Fruit fly (Drosophila melanogaster) whole organism, embryonic: ENCODE results near the gene CG42305.
A peak's percentile ranks its signal among the peaks of the same experiment; 100 is the strongest.

Source experiments
- Asciz ChIP-seq: fragments of 200-800 bp; sonication (Bioruptor generic); optimal IDR thresholded peaks from 2 replicates; lab custom pipeline; 2017; ENCODE audit warnings: missing biosample characterization, mild to moderate bottlenecking, missing genetic modification characterization, missing genetic modification reagents
- Atf-2 ChIP-seq: fragments of 200-800 bp; sonication (Bioruptor generic); optimal IDR thresholded peaks from 2 replicates; lab custom pipeline; 2016; ENCODE audit warnings: missing biosample characterization, missing genetic modification characterization
- CG10209 ChIP-seq: fragments of 200-800 bp; sonication (Bioruptor generic); optimal IDR thresholded peaks from 3 replicates; lab custom pipeline; 2017; ENCODE audit warnings: missing biosample characterization, mild to moderate bottlenecking, missing genetic modification characterization, missing genetic modification reagents
- CG10366 ChIP-seq: fragments of 200-800 bp; sonication (Bioruptor generic); IDR thresholded peaks from 2 replicates; pipeline ENCODE4 v1.3.6; 2022; ENCODE audit warnings: missing biosample characterization, missing genetic modification characterization
- CG10565 ChIP-seq: fragments of 200-800 bp; sonication (Bioruptor generic); optimal IDR thresholded peaks from 3 replicates; lab custom pipeline; 2016; ENCODE audit warnings: missing biosample characterization, mild to moderate bottlenecking, missing genetic modification characterization
- CG11093 ChIP-seq: fragments of 200-800 bp; sonication (Bioruptor generic); IDR thresholded peaks from 3 replicates; pipeline ENCODE4 v1.3.6; 2022; ENCODE audit warnings: missing biosample characterization, missing genetic modification characterization
- CG12219 ChIP-seq: fragments of 200-800 bp; sonication (Bioruptor generic); optimal IDR thresholded peaks from 3 replicates; lab custom pipeline; 2018; ENCODE audit warnings: missing biosample characterization, mild to moderate bottlenecking, missing genetic modification characterization
- CG14860 ChIP-seq: fragments of 200-800 bp; sonication (Bioruptor generic); IDR thresholded peaks from 3 replicates; pipeline ENCODE4 v1.3.6; 2022; ENCODE audit warnings: missing biosample characterization, missing genetic modification characterization; ENCODE audit not compliant: partially characterized antibody
- CG17361 ChIP-seq: fragments of 200-800 bp; sonication (Bioruptor generic); IDR thresholded peaks from 3 replicates; pipeline ENCODE4 v1.3.6; 2022; ENCODE audit warnings: missing biosample characterization, missing genetic modification characterization
- CG17912 ChIP-seq: fragments of 200-800 bp; sonication (Bioruptor generic); optimal IDR thresholded peaks from 2 replicates; lab custom pipeline; 2018; ENCODE audit warnings: missing biosample characterization, mild to moderate bottlenecking, missing genetic modification characterization
- CG1792 ChIP-seq: fragments of 200-800 bp; sonication (Bioruptor generic); optimal IDR thresholded peaks from 2 replicates; lab custom pipeline; 2016; ENCODE audit warnings: missing biosample characterization, missing genetic modification characterization
- CG2116 ChIP-seq: fragments of 200-800 bp; sonication (Bioruptor generic); optimal IDR thresholded peaks from 3 replicates; lab custom pipeline; 2018; ENCODE audit warnings: missing biosample characterization, mild to moderate bottlenecking, missing genetic modification characterization
- CG2875 ChIP-seq: fragments of 200-800 bp; sonication (Bioruptor generic); optimal IDR thresholded peaks from 2 replicates; lab custom pipeline; 2017; ENCODE audit warnings: missing biosample characterization, mild to moderate bottlenecking, missing genetic modification characterization, missing genetic modification reagents
- CG30431 ChIP-seq: fragments of 200-800 bp; sonication (Bioruptor generic); optimal IDR thresholded peaks from 2 replicates; lab custom pipeline; 2017; ENCODE audit warnings: missing biosample characterization, missing genetic modification characterization
- CG34224 ChIP-seq: fragments of 200-800 bp; sonication (Bioruptor generic); IDR thresholded peaks from 3 replicates; pipeline ENCODE4 v1.3.6; 2022; ENCODE audit warnings: missing biosample characterization, missing genetic modification characterization; ENCODE audit not compliant: partially characterized antibody
- CG34376 ChIP-seq: fragments of 200-800 bp; sonication (Bioruptor generic); optimal IDR thresholded peaks from 2 replicates; lab custom pipeline; 2018; ENCODE audit warnings: missing biosample characterization, mild to moderate bottlenecking, missing genetic modification characterization
- CG4360 ChIP-seq: fragments of 200-800 bp; sonication (Bioruptor generic); IDR thresholded peaks from 2 replicates; pipeline ENCODE4 v1.3.6; 2022; ENCODE audit warnings: missing biosample characterization, missing genetic modification characterization
- CG6791 ChIP-seq: fragments of 200-800 bp; sonication (Bioruptor generic); IDR thresholded peaks from 3 replicates; pipeline ENCODE4 v1.3.6; 2022; ENCODE audit warnings: missing biosample characterization, missing genetic modification characterization; ENCODE audit not compliant: partially characterized antibody
- CG9609 ChIP-seq: fragments of 200-800 bp; sonication (Bioruptor generic); optimal IDR thresholded peaks from 3 replicates; lab custom pipeline; 2016; ENCODE audit warnings: missing biosample characterization, missing genetic modification characterization
- Camta ChIP-seq: fragments of 200-800 bp; sonication (Bioruptor generic); optimal IDR thresholded peaks from 2 replicates; lab custom pipeline; 2016; ENCODE audit warnings: missing biosample characterization, missing genetic modification characterization
- CrebB ChIP-seq: fragments of 200-800 bp; sonication (Bioruptor generic); optimal IDR thresholded peaks from 3 replicates; lab custom pipeline; 2018; ENCODE audit warnings: missing biosample characterization, mild to moderate bottlenecking, missing genetic modification characterization
- Drgx ChIP-seq: fragments of 200-800 bp; sonication (Bioruptor generic); IDR thresholded peaks from 2 replicates; pipeline ENCODE4 v1.3.6; 2022; ENCODE audit warnings: missing biosample characterization, missing genetic modification characterization
- E2f1 ChIP-seq: fragments of 200-800 bp; sonication (Bioruptor generic); IDR thresholded peaks from 2 replicates; pipeline ENCODE4 v1.3.6; 2022; ENCODE audit warnings: missing biosample characterization, missing genetic modification characterization
- HLH3B ChIP-seq: fragments of 200-800 bp; sonication (Bioruptor generic); IDR thresholded peaks from 2 replicates; pipeline ENCODE4 v1.3.6; 2022; ENCODE audit warnings: missing biosample characterization, missing genetic modification characterization
- HLH54F ChIP-seq: fragments of 200-800 bp; sonication (Bioruptor generic); optimal IDR thresholded peaks from 3 replicates; lab custom pipeline; 2016; ENCODE audit warnings: missing biosample characterization, missing genetic modification characterization
- HmgD ChIP-seq: fragments of 200-800 bp; sonication (Bioruptor generic); optimal IDR thresholded peaks from 3 replicates; lab custom pipeline; 2016; ENCODE audit warnings: missing biosample characterization, missing genetic modification characterization
- Hr39 ChIP-seq: fragments of >200 bp; optimal IDR thresholded peaks from 2 replicates; lab custom pipeline; 2017
- Lim3 ChIP-seq: fragments of 200-800 bp; sonication (Bioruptor generic); IDR thresholded peaks from 2 replicates; pipeline ENCODE4 v1.3.6; 2022; ENCODE audit warnings: missing biosample characterization, missing genetic modification characterization
- Lpt ChIP-seq: fragments of >200 bp; optimal IDR thresholded peaks from 2 replicates; lab custom pipeline; 2018; ENCODE audit warnings: missing biosample characterization, missing genetic modification characterization
- Med ChIP-seq: fragments of 200-800 bp; sonication (Bioruptor generic); peaks from one replicate; lab custom pipeline; 2016; ENCODE audit warnings: missing biosample characterization, missing genetic modification characterization, mild to moderate bottlenecking, inconsistent platforms, moderate library complexity
- Myb ChIP-seq: fragments of 200-800 bp; sonication (Bioruptor generic); optimal IDR thresholded peaks from 2 replicates; lab custom pipeline; 2016; ENCODE audit warnings: missing biosample characterization, missing genetic modification characterization
- Usf ChIP-seq: fragments of 200-800 bp; sonication (Bioruptor generic); optimal IDR thresholded peaks from 2 replicates; lab custom pipeline; 2017; ENCODE audit warnings: missing genotype, missing biosample characterization, missing genetic modification characterization
- ase ChIP-seq: fragments of 200-800 bp; sonication (Bioruptor generic); IDR thresholded peaks from 3 replicates; pipeline ENCODE4 v1.3.6; 2022; ENCODE audit warnings: missing biosample characterization, missing genetic modification characterization
- bowl ChIP-seq: fragments of 200-800 bp; sonication (Bioruptor generic); IDR thresholded peaks from 2 replicates; pipeline ENCODE4 v1.3.6; 2022; ENCODE audit warnings: missing biosample characterization, missing genetic modification characterization
- btn ChIP-seq: fragments of 200-800 bp; sonication (Bioruptor generic); optimal IDR thresholded peaks from 2 replicates; lab custom pipeline; 2016; ENCODE audit warnings: missing biosample characterization, missing genetic modification characterization
- dan ChIP-seq: fragments of 200-800 bp; sonication (Bioruptor generic); IDR thresholded peaks from 2 replicates; pipeline ENCODE4 v1.3.6; 2022; ENCODE audit warnings: missing biosample characterization, missing genetic modification characterization
- ems ChIP-seq: fragments of 200-800 bp; sonication (Bioruptor generic); optimal IDR thresholded peaks from 3 replicates; lab custom pipeline; 2016; ENCODE audit warnings: missing biosample characterization, missing genetic modification characterization
- gce ChIP-seq: fragments of 200-800 bp; sonication (Bioruptor generic); IDR thresholded peaks from 3 replicates; pipeline ENCODE4 v1.3.6; 2022; ENCODE audit warnings: missing biosample characterization, missing genetic modification characterization
- grn ChIP-seq: fragments of 200-800 bp; sonication (Bioruptor generic); optimal IDR thresholded peaks from 3 replicates; lab custom pipeline; 2017; ENCODE audit warnings: missing biosample characterization, missing genetic modification characterization
- jigr1 ChIP-seq: fragments of 200-800 bp; sonication (Bioruptor generic); IDR thresholded peaks from 3 replicates; pipeline ENCODE4 v1.3.6; 2022; ENCODE audit warnings: missing biosample characterization, missing genetic modification characterization
- jing ChIP-seq: fragments of 200-800 bp; sonication (Bioruptor generic); optimal IDR thresholded peaks from 2 replicates; lab custom pipeline; 2018; ENCODE audit warnings: missing biosample characterization, mild to moderate bottlenecking, missing genetic modification characterization
- lbe ChIP-seq: fragments of 200-800 bp; sonication (Bioruptor generic); optimal IDR thresholded peaks from 2 replicates; lab custom pipeline; 2016; ENCODE audit warnings: missing biosample characterization, mild to moderate bottlenecking, missing genetic modification characterization
- pan ChIP-seq, 4 experiments: fragments of >200 bp in 3 of 4; fragments of 200-800 bp in 1 of 4; sonication (Bioruptor generic) in 1 of 4; optimal IDR thresholded peaks in 3 of 4; IDR thresholded peaks in 1 of 4; 2 replicates each; pipeline versions ENCODE4 v1.3.6 to Lab custom; 2017 to 2022; ENCODE audit warnings: missing biosample characterization in 2 of 4, missing genetic modification characterization in 2 of 4, mixed read lengths in 1 of 4
- phol ChIP-seq: fragments of 200-800 bp; sonication (Bioruptor generic); optimal IDR thresholded peaks from 3 replicates; lab custom pipeline; 2018; ENCODE audit warnings: missing biosample characterization, mild to moderate bottlenecking, missing genetic modification characterization, moderate library complexity
- pzg ChIP-seq: fragments of 200-800 bp; sonication (Bioruptor generic); optimal IDR thresholded peaks from 3 replicates; lab custom pipeline; 2018; ENCODE audit warnings: missing biosample characterization, mild to moderate bottlenecking, missing genetic modification characterization, moderate library complexity
- shn ChIP-seq: fragments of 200-800 bp; sonication (Bioruptor generic); optimal IDR thresholded peaks from 3 replicates; lab custom pipeline; 2016; ENCODE audit warnings: missing biosample characterization, missing genetic modification characterization
- sr ChIP-seq: fragments of 200-800 bp; sonication (Bioruptor generic); IDR thresholded peaks from 3 replicates; pipeline ENCODE4 v1.3.6; 2022; ENCODE audit warnings: missing biosample characterization, missing genetic modification characterization
- trem ChIP-seq: fragments of 200-800 bp; optimal IDR thresholded peaks from 3 replicates; lab custom pipeline; 2019; ENCODE audit warnings: missing biosample characterization, mild to moderate bottlenecking, missing genetic modification characterization, moderate library complexity
- zen2 ChIP-seq: fragments of 200-800 bp; sonication (Bioruptor generic); IDR thresholded peaks from 3 replicates; pipeline ENCODE4 v1.3.6; 2022; ENCODE audit warnings: missing biosample characterization, missing genetic modification characterization; ENCODE audit not compliant: partially characterized antibody
- zfh1 ChIP-seq: fragments of 200-800 bp; sonication (Bioruptor generic); IDR thresholded peaks from 3 replicates; pipeline ENCODE4 v1.3.6; 2022; ENCODE audit warnings: missing biosample characterization, missing genetic modification characterization

The CG42305 gene

DNA sequence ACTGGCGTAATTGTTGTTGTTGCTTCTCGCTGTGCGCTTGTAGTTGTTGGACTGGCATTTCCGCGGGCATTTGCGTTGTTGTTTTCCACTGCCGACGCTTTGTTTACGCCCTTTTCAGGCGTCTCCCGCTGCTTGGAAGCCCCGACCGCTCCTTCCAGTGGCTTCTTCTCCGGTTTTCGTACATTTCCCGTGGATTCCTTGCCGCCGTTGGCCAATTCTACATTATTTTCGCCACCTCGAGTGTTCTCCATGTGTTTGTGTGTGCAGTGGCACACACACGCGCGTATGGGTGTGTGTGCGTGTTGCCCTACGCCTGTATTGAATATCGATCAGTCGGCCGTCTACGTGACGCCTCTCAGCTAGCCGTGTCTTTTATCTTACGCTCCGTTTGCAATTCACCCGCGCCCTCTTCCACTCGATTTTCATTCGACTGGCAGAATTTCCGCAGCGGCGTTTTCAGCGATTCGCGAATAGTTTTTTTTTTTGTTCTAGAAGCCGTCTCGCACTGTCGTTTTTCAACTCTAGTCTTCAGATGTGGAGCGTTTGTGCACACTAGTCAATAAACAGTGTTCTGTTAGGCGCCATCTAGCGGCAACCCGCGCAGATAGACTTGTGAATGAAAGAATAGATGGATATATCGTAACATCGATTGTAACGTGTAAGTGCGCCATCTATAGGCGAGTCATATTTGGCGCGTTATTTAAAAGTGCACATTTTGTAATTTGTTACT, 26.9 kb downstream of the CG42305 start, which contains the start of gene CG10600 (continued):
- TF ChIP-seq CG14860 (GFP tag; lab: Robert Waterston, UW) (peak; percentile 76), CG9609 (GFP tag; lab: Kevin White, UChicago) (peak; percentile 87), CG4360 (GFP tag; lab: Robert Waterston, UW) (no peak), CG1792 (GFP tag; lab: Kevin White, UChicago) (peak; percentile 81), Myb (GFP tag; lab: Kevin White, UChicago) (peak; percentile 85), jigr1 (GFP tag; lab: Robert Waterston, UW) (no peak), btn (peak; percentile 78), shn (GFP tag; lab: Kevin White, UChicago) (peak; percentile 87), Med (peak; percentile 98), sr (GFP tag; lab: Robert Waterston, UW) (0 out of 3 replicates have a peak, but pooled peaks have one; percentile 11), gce (GFP tag; lab: Robert Waterston, UW) (peak; percentile 56; the same call in 1 of the 3 replicates), dan (no peak), Usf (GFP tag; lab: Kevin White, UChicago) (peak; percentile 53), ems (GFP tag; lab: Kevin White, UChicago) (peak; percentile 86), Atf-2 (GFP tag; lab: Kevin White, UChicago) (peak; percentile 74), CG17912 (GFP tag; lab: Kevin White, UChicago) (peak; percentile 83), CG34224 (GFP tag; lab: Robert Waterston, UW) (peak; percentile 88; the same call in 2 of the 3 replicates), HLH3B (GFP tag; lab: Robert Waterston, UW) (peak; percentile 59), Camta (GFP tag; lab: Kevin White, UChicago) (peak; percentile 85), jing (peak; percentile 13), CG12219 (GFP tag; lab: Kevin White, UChicago) (peak; percentile 33), HmgD (GFP tag; lab: Kevin White, UChicago) (peak; percentile 97), CG2875 (GFP tag; lab: Kevin White, UChicago) (peak; percentile 40), E2f1 (peak; percentile 64), Hr39 (lab: Kevin White, UChicago) (no peak), CG11093 (GFP tag; lab: Robert Waterston, UW) (no peak), HLH54F (GFP tag; lab: Kevin White, UChicago) (peak; percentile 90), zen2 (GFP tag; lab: Robert Waterston, UW) (peak; percentile 88), CrebB (tag; lab: Kevin White, UChicago) (peak; percentile 64), bowl (GFP tag; lab: Robert Waterston, UW) (no peak), CG34376 (GFP tag; lab: Kevin White, UChicago) (peak; percentile 81), Drgx (GFP tag; lab: Robert Waterston, UW) (no peak), trem (tag; lab: Kevin White, UChicago) (peak; percentile 90), CG30431 (peak; percentile 59), grn (peak; percentile 52), Asciz (no peak), CG6791 (GFP tag; lab: Robert Waterston, UW) (peak; percentile 97), CG10565 (GFP tag; lab: Kevin White, UChicago) (no peak), ase (GFP tag; lab: Robert Waterston, UW) (peak; percentile 59; the same call in 2 of the 3 replicates), CG2116 (GFP tag; lab: Kevin White, UChicago) (peak; percentile 86), pzg (peak; percentile 98), pan (optimal IDR thresholded peaks at IDR 0.05; lab: Kevin White, UChicago) (no peak), pan (GFP tag; optimal IDR thresholded peaks at IDR 0.05 in 1 of 2, IDR thresholded peaks at IDR 0.05 in 1 of 2) (peak in 1 of 2 experiments; percentile 74), CG10366 (GFP tag; lab: Robert Waterston, UW) (peak; percentile 57), CG17361 (GFP tag; lab: Robert Waterston, UW) (peak; percentile 69), phol (tag; lab: Kevin White, UChicago) (peak; percentile 69), Lim3 (no peak), lbe (GFP tag; lab: Kevin White, UChicago) (peak; percentile 86), CG10209 (GFP tag; lab: Kevin White, UChicago) (peak; percentile 78), zfh1 (GFP tag; lab: Robert Waterston, UW) (peak; percentile 78), Lpt (no peak)
